Worm (Caenorhabditis elegans): ENCODE measurements around the gene F21G4.6.

F21G4.6 gene

DNA sequence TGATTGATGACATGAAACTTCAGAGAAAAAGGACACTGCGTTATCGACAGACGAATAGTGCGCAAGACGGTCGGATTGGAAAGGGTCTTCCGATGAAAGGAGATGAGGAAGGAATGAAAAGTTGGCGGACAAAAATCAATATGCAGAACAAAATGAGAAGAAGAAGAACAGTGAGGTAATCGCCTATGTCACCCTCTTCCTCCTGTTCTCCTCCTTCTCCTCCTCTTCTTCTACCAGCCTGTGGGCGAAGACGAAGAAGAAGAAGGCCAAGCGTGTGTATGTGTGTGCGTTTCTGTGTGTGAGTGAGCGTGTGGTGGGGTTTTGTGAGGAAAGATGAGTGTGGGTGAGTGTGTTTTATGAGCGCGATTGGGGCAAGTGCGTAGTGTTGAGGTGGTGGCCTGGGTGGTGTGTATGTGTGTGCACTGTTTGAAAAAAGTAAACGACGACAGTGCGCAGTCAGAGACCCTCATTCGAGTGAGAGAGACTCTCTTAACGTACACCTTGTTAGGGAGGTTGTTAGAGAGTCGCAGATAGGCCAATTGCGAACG, 15.1 kb upstream of the F21G4.6 start, which contains the start of gene tsp-21 (continued):
- TF ChIP-seq lin-13 (GFP tag; optimal IDR thresholded peaks at IDR 0.05) (peak; percentile 67), fkh-4 (tag; optimal IDR thresholded peaks at IDR 0.05; ENCODE audit: borderline replicate concordance) (no peak), nhr-28 (tag; optimal IDR thresholded peaks at IDR 0.05) (no peak), lin-35 (GFP tag; optimal IDR thresholded peaks at IDR 0.05) (peak; percentile 46 to 82), tbx-2 (tag; optimal IDR thresholded peaks at IDR 0.05) (peak; percentile 59), fkh-10 (GFP tag; optimal IDR thresholded peaks at IDR 0.05) (no peak), unc-62 (GFP tag; optimal IDR thresholded peaks at IDR 0.05) (no peak), ztf-11 (tag; optimal IDR thresholded peaks at IDR 0.05) (peak in 1 of 2 experiments; percentile 50), zip-4 (GFP tag; optimal IDR thresholded peaks at IDR 0.05) (no peak), ceh-88 (GFP tag; IDR thresholded peaks at IDR 0.05) (no peak), dpl-1 (GFP tag; optimal IDR thresholded peaks at IDR 0.05) (peak; percentile 6 to 46 (median 21)), mef-2 (tag; optimal IDR thresholded peaks at IDR 0.05) (no peak), tlp-1 (tag; optimal IDR thresholded peaks at IDR 0.05) (no peak), zag-1 (tag; optimal IDR thresholded peaks at IDR 0.05) (no peak), nhr-20 (tag; optimal IDR thresholded peaks at IDR 0.05) (peak; percentile 80), Y116A8C.19 (tag; optimal IDR thresholded peaks at IDR 0.05; ENCODE audit: borderline replicate concordance) (no peak), lin-14 (GFP tag; optimal IDR thresholded peaks at IDR 0.05) (peak; percentile 94), elt-3 (tag; optimal IDR thresholded peaks at IDR 0.05) (peak in 3 of 6 experiments; percentile 18 to 74 (median 38)), swsn-7 (tag; optimal IDR thresholded peaks at IDR 0.05) (peak; percentile 66), nhr-71 (tag; optimal IDR thresholded peaks at IDR 0.05) (peak; percentile 77), lsy-2 (tag; optimal IDR thresholded peaks at IDR 0.05) (peak; percentile 28 to 78), sup-37 (GFP tag; optimal IDR thresholded peaks at IDR 0.05) (no peak), snu-23 (GFP tag; optimal IDR thresholded peaks at IDR 0.05) (peak; percentile 91), nhr-85 (tag) (peak; percentile 95), C34B4.2 (tag; optimal IDR thresholded peaks at IDR 0.05) (no peak), snpc-4 (tag; optimal IDR thresholded peaks at IDR 0.05) (no peak), mep-1 (tag; optimal IDR thresholded peaks at IDR 0.05) (peak; percentile 88), pag-3 (tag; optimal IDR thresholded peaks at IDR 0.05; ENCODE audit: borderline replicate concordance, insufficient read depth) (no peak), nhr-90 (tag; optimal IDR thresholded peaks at IDR 0.05; ENCODE audit: poor library complexity) (peak; percentile 65), efl-3 (GFP tag; optimal IDR thresholded peaks at IDR 0.05) (no peak), hlh-4 (tag; optimal IDR thresholded peaks at IDR 0.05) (no peak)

DNA sequence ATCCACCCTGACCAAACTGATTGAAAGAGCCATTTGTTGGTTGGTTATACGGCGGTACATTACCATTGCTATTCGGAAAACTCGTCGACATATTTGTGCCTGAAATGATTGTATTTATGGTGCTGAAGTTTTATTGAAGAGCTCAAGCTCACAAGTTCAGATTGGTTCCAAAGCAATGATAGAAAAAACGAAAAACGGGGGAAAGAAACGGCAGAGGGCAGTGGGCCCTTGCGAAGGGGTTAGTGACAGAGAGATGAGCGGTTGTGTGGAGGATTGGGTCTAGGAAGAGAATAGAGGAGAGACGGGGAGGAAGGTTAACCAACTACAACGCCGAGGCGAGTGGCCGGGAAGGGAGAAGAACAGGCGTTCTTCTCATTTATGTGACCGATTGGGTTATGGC, 14.1 kb upstream of the F21G4.6 start, which contains the start of gene nra-3:
Gene nra-3 (minus strand): TSS at position 101 of the 400 bp plus-strand sequence.
- TF ChIP-seq aha-1 (tag; optimal IDR thresholded peaks at IDR 0.05): no peak
- no peak for TF ChIP-seq lir-3 (tag; optimal IDR thresholded peaks at IDR 0.05; ENCODE audit: poor library complexity)
- TF ChIP-seq lin-14 (GFP tag; optimal IDR thresholded peaks at IDR 0.05): peak; percentile 16
- TF ChIP-seq rnt-1 (tag; optimal IDR thresholded peaks at IDR 0.05): peak; percentile 4
- no peak for TF ChIP-seq isw-1 (GFP tag; IDR thresholded peaks at IDR 0.05)
- no peak for TF ChIP-seq C34B4.2 (tag; optimal IDR thresholded peaks at IDR 0.05)
- no peak for TF ChIP-seq grh-1 (GFP tag; IDR thresholded peaks at IDR 0.05)
- no peak for TF ChIP-seq snu-23 (GFP tag; optimal IDR thresholded peaks at IDR 0.05)
- no peak for TF ChIP-seq nhr-90 (tag; optimal IDR thresholded peaks at IDR 0.05; ENCODE audit: poor library complexity)
- TF ChIP-seq nhr-11 (tag; optimal IDR thresholded peaks at IDR 0.05): no peak
- TF ChIP-seq pag-3 (tag; optimal IDR thresholded peaks at IDR 0.05; ENCODE audit: borderline replicate concordance, insufficient read depth): no peak
- TF ChIP-seq mep-1 (tag; optimal IDR thresholded peaks at IDR 0.05): no peak
- TF ChIP-seq efl-1 (optimal IDR thresholded peaks at IDR 0.05): no peak
- TF ChIP-seq efl-1 (GFP tag; optimal IDR thresholded peaks at IDR 0.05 in 1 of 2): no peak
- no peak for TF ChIP-seq hlh-4 (tag; optimal IDR thresholded peaks at IDR 0.05)
- TF ChIP-seq fkh-4 (tag; optimal IDR thresholded peaks at IDR 0.05; ENCODE audit: borderline replicate concordance): no peak
- TF ChIP-seq fkh-10 (GFP tag; optimal IDR thresholded peaks at IDR 0.05): no peak
- no peak for TF ChIP-seq ets-5 (GFP tag; IDR thresholded peaks at IDR 0.05)
- TF ChIP-seq nhr-84 (tag; optimal IDR thresholded peaks at IDR 0.05): no peak
